Worm (Caenorhabditis elegans) whole organism, L1 larva: Measurements from ENCODE around the gene F59E12.15.
A peak's percentile ranks its signal among the peaks of the same experiment; 100 is the strongest.

Source experiments
- C16A3.4 ChIP-seq: fragments of 150-350 bp; optimal IDR thresholded peaks from 2 replicates; lab custom pipeline; 2014; ENCODE audit warnings: missing biosample characterization, missing genetic modification characterization
- C34B4.2 ChIP-seq: sonication (generic microtip); optimal IDR thresholded peaks from 2 replicates; lab custom pipeline; 2017; ENCODE audit warnings: mild to moderate bottlenecking, missing genetic modification characterization, missing compliant biosample characterization
- alr-1 ChIP-seq: fragments of 200-800 bp; sonication (Bioruptor generic); optimal IDR thresholded peaks from 2 replicates; lab custom pipeline; 2018; ENCODE audit warnings: borderline replicate concordance, mild to moderate bottlenecking, missing genetic modification characterization, missing compliant biosample characterization
- aly-2 ChIP-seq: fragments of 150-350 bp; optimal IDR thresholded peaks from 2 replicates; lab custom pipeline; 2014; ENCODE audit warnings: missing biosample characterization, missing genetic modification characterization
- ama-1 ChIP-seq: fragments of 150-350 bp; optimal IDR thresholded peaks from 2 replicates; lab custom pipeline; 2014
- blmp-1 ChIP-seq: fragments of 150-350 bp; optimal IDR thresholded peaks from 2 replicates; lab custom pipeline; 2014; ENCODE audit warnings: missing biosample characterization, missing genetic modification characterization
- ceh-63 ChIP-seq: fragments of 200-800 bp; sonication (Bioruptor generic); optimal IDR thresholded peaks from 2 replicates; lab custom pipeline; 2018; ENCODE audit warnings: mild to moderate bottlenecking, missing genetic modification characterization, missing compliant biosample characterization
- ceh-8 ChIP-seq: fragments of 200-800 bp; sonication (Bioruptor generic); optimal IDR thresholded peaks from 2 replicates; lab custom pipeline; 2018; ENCODE audit warnings: mild to moderate bottlenecking, missing genetic modification characterization, moderate library complexity, missing compliant biosample characterization
- ceh-82 ChIP-seq, 3 experiments: fragments of 150-350 bp in 1 of 3; sonication (generic microtip) in 2 of 3; optimal IDR thresholded peaks; 2 replicates each; lab custom pipeline; 2014 to 2017; ENCODE audit warnings: missing biosample characterization in 3 of 3, missing genetic modification characterization in 3 of 3
- ceh-88 ChIP-seq: fragments of 200-800 bp; sonication (Bioruptor generic); IDR thresholded peaks from 2 replicates; pipeline ENCODE4 v1.3.6; 2022; ENCODE audit warnings: missing genetic modification characterization, missing compliant biosample characterization
- ceh-90 ChIP-seq: sonication (generic microtip); optimal IDR thresholded peaks from 2 replicates; lab custom pipeline; 2016; ENCODE audit warnings: missing genetic modification characterization, missing compliant biosample characterization
- efl-1 ChIP-seq, 4 experiments: fragments of 150-350 bp; optimal IDR thresholded peaks in 3 of 4; peaks in 1 of 4; 1 replicate in 1 of 4; 2 replicates in 3 of 4; lab custom pipeline; 2014; ENCODE audit warnings: missing biosample characterization in 2 of 4, missing genetic modification characterization in 2 of 4, missing genetic modification reagents in 2 of 4
- efl-3 ChIP-seq: fragments of 200-800 bp; sonication (Bioruptor generic); optimal IDR thresholded peaks from 2 replicates; lab custom pipeline; 2018; ENCODE audit warnings: mild to moderate bottlenecking, missing genetic modification characterization, missing compliant biosample characterization
- elt-3 ChIP-seq, 6 experiments: fragments of 150-350 bp in 1 of 6; sonication (generic microtip); optimal IDR thresholded peaks; 2 replicates each; lab custom pipeline; 2017 to 2018; ENCODE audit warnings: missing biosample characterization in 6 of 6, missing genetic modification characterization in 6 of 6, inconsistent platforms in 1 of 6
- ets-5 ChIP-seq: fragments of 200-800 bp; sonication (Bioruptor generic); IDR thresholded peaks from 2 replicates; pipeline ENCODE4 v1.3.6; 2022; ENCODE audit warnings: missing genetic modification characterization, missing compliant biosample characterization
- fkh-10 ChIP-seq: sonication (generic microtip); optimal IDR thresholded peaks from 2 replicates; lab custom pipeline; 2017; ENCODE audit warnings: missing biosample characterization, missing genetic modification reagents, missing genetic modification characterization
- grh-1 ChIP-seq: fragments of 200-800 bp; sonication (Bioruptor generic); IDR thresholded peaks from 2 replicates; pipeline ENCODE4 v1.3.6; 2022; ENCODE audit warnings: missing genetic modification reagents, missing genetic modification characterization, missing compliant biosample characterization
- jun-1 ChIP-seq: fragments of 150-350 bp; optimal IDR thresholded peaks from 2 replicates; lab custom pipeline; 2014; ENCODE audit warnings: missing biosample characterization, missing genetic modification reagents, missing genetic modification characterization
- lin-13 ChIP-seq: fragments of 150-350 bp; optimal IDR thresholded peaks from 2 replicates; lab custom pipeline; 2014; ENCODE audit warnings: missing biosample characterization, missing genetic modification reagents, missing genetic modification characterization
- lin-14 ChIP-seq: fragments of 200-800 bp; sonication (Bioruptor generic); optimal IDR thresholded peaks from 2 replicates; lab custom pipeline; 2018; ENCODE audit warnings: mild to moderate bottlenecking, missing genetic modification characterization, moderate library complexity, missing compliant biosample characterization
- lin-15B ChIP-seq: fragments of 150-350 bp; sonication (generic microtip); optimal IDR thresholded peaks from 3 replicates; lab custom pipeline; 2014; ENCODE audit warnings: missing biosample characterization, missing genetic modification characterization
- lin-39 ChIP-seq: fragments of 150-350 bp; optimal IDR thresholded peaks from 2 replicates; lab custom pipeline; 2014; ENCODE audit warnings: missing biosample characterization, missing genetic modification reagents, missing genetic modification characterization
- mdl-1 ChIP-seq, 2 experiments: fragments of 150-350 bp; optimal IDR thresholded peaks; 2 replicates each; lab custom pipeline; 2014 to 2017; ENCODE audit warnings: missing biosample characterization in 2 of 2, missing genetic modification characterization in 2 of 2, inconsistent platforms in 1 of 2
- mep-1 ChIP-seq: fragments of 150-350 bp; optimal IDR thresholded peaks from 2 replicates; lab custom pipeline; 2014; ENCODE audit warnings: missing biosample characterization, missing genetic modification characterization
- nhr-11 ChIP-seq: fragments of 150-350 bp; optimal IDR thresholded peaks from 2 replicates; lab custom pipeline; 2014; ENCODE audit warnings: missing biosample characterization, missing genetic modification characterization
- nhr-12 ChIP-seq: sonication (generic microtip); optimal IDR thresholded peaks from 2 replicates; lab custom pipeline; 2017; ENCODE audit warnings: missing biosample characterization, missing genetic modification characterization
- nhr-19 ChIP-seq: fragments of 200-800 bp; sonication (Bioruptor generic); conservative IDR thresholded peaks from 2 replicates; pipeline ENCODE4 v1.3.6; 2022; ENCODE audit warnings: missing genetic modification characterization, missing compliant biosample characterization
- nhr-20 ChIP-seq: sonication (generic microtip); optimal IDR thresholded peaks from 2 replicates; lab custom pipeline; 2016; ENCODE audit warnings: mild to moderate bottlenecking, missing genetic modification characterization, missing compliant biosample characterization
- nhr-237 ChIP-seq: fragments of 150-350 bp; optimal IDR thresholded peaks from 2 replicates; lab custom pipeline; 2014; ENCODE audit warnings: missing biosample characterization, missing genetic modification characterization
- nhr-28 ChIP-seq: fragments of 150-350 bp; optimal IDR thresholded peaks from 2 replicates; lab custom pipeline; 2014; ENCODE audit warnings: missing biosample characterization, missing genetic modification characterization
- nhr-47 ChIP-seq: sonication (generic microtip); optimal IDR thresholded peaks from 2 replicates; lab custom pipeline; 2016; ENCODE audit warnings: mild to moderate bottlenecking, missing genetic modification characterization, moderate library complexity, missing compliant biosample characterization
- nhr-71 ChIP-seq: sonication (generic microtip); optimal IDR thresholded peaks from 2 replicates; lab custom pipeline; 2016; ENCODE audit warnings: mild to moderate bottlenecking, missing genetic modification characterization, moderate library complexity, missing compliant biosample characterization
- nhr-84 ChIP-seq: sonication (generic microtip); optimal IDR thresholded peaks from 2 replicates; lab custom pipeline; 2017; ENCODE audit warnings: missing biosample characterization, missing genetic modification characterization
- nhr-85 ChIP-seq: sonication (generic microtip); peaks from one replicate; lab custom pipeline; 2016; ENCODE audit warnings: missing genetic modification characterization, inconsistent platforms, missing compliant biosample characterization
- pax-3 ChIP-seq: fragments of 200-800 bp; sonication (Bioruptor generic); optimal IDR thresholded peaks from 2 replicates; lab custom pipeline; 2018; ENCODE audit warnings: mild to moderate bottlenecking, missing genetic modification characterization, moderate library complexity, missing compliant biosample characterization
- rnt-1 ChIP-seq: sonication (generic microtip); optimal IDR thresholded peaks from 2 replicates; lab custom pipeline; 2016; ENCODE audit warnings: mild to moderate bottlenecking, missing genetic modification characterization, moderate library complexity, missing compliant biosample characterization
- snpc-4 ChIP-seq: fragments of 150-350 bp; optimal IDR thresholded peaks from 2 replicates; lab custom pipeline; 2014; ENCODE audit warnings: missing biosample characterization, missing genetic modification characterization
- snu-23 ChIP-seq: sonication (generic microtip); optimal IDR thresholded peaks from 2 replicates; lab custom pipeline; 2016; ENCODE audit warnings: missing genetic modification characterization, missing compliant biosample characterization
- sox-4 ChIP-seq: sonication (generic microtip); optimal IDR thresholded peaks from 2 replicates; lab custom pipeline; 2016; ENCODE audit warnings: missing genetic modification characterization, missing compliant biosample characterization
- sptf-1 ChIP-seq: fragments of 150-350 bp; optimal IDR thresholded peaks from 2 replicates; lab custom pipeline; 2014; ENCODE audit warnings: missing biosample characterization, missing genetic modification characterization
- sup-37 ChIP-seq: fragments of 200-800 bp; sonication (Bioruptor generic); optimal IDR thresholded peaks from 2 replicates; lab custom pipeline; 2018; ENCODE audit warnings: mild to moderate bottlenecking, missing genetic modification characterization, missing compliant biosample characterization
- swsn-7 ChIP-seq: sonication (generic microtip); optimal IDR thresholded peaks from 2 replicates; lab custom pipeline; 2016; ENCODE audit warnings: missing genetic modification characterization, missing compliant biosample characterization
- tlp-1 ChIP-seq: fragments of 150-350 bp; optimal IDR thresholded peaks from 2 replicates; lab custom pipeline; 2014; ENCODE audit warnings: missing biosample characterization, missing genetic modification characterization
- unc-86 ChIP-seq: sonication (generic microtip); optimal IDR thresholded peaks from 2 replicates; lab custom pipeline; 2016; ENCODE audit warnings: missing genetic modification characterization, missing compliant biosample characterization
- vab-15 ChIP-seq: sonication (generic microtip); optimal IDR thresholded peaks from 2 replicates; lab custom pipeline; 2017; ENCODE audit warnings: missing genotype, mild to moderate bottlenecking, missing genetic modification characterization, missing compliant biosample characterization
- xbp-1 ChIP-seq: sonication (generic microtip); optimal IDR thresholded peaks from 2 replicates; lab custom pipeline; 2016; ENCODE audit warnings: missing genetic modification characterization, missing compliant biosample characterization
- zip-4 ChIP-seq: fragments of 200-800 bp; sonication (Bioruptor generic); optimal IDR thresholded peaks from 2 replicates; lab custom pipeline; 2018; ENCODE audit warnings: mild to moderate bottlenecking, missing genetic modification characterization, moderate library complexity, missing compliant biosample characterization
- ztf-4 ChIP-seq: fragments of 150-350 bp; optimal IDR thresholded peaks from 2 replicates; lab custom pipeline; 2014; ENCODE audit warnings: missing biosample characterization, missing genetic modification characterization

The F59E12.15 gene

ce11 chrII:5661735-5662177, 33.6 kb upstream of the F59E12.15 start (continued):
- TF ChIP-seq nhr-47 (peak; percentile 85), sup-37 (no peak), blmp-1 (peak; percentile 47)
- TF ChIP-seq, all 84 proteins: peak for 60

- peak; percentile 15 for TF ChIP-seq ceh-63 (GFP tag; lab: Kevin White, UChicago)
- TF ChIP-seq snu-23 (GFP tag; lab: Kevin White, UChicago), result peak; percentile 93
- TF ChIP-seq efl-1 (optimal IDR thresholded peaks at IDR 0.05; lab: Kevin White, UChicago), result peak; percentile 68 to 74
- peak; percentile 64 to 96 for TF ChIP-seq efl-1 (GFP tag; optimal IDR thresholded peaks at IDR 0.05 in 1 of 2; lab: Kevin White, UChicago)
- TF ChIP-seq nhr-47, result peak; percentile 94
- peak; percentile 38 for TF ChIP-seq lin-39 (tag; lab: Kevin White, UChicago)
- TF ChIP-seq C34B4.2 (tag; lab: Kevin White, UChicago), result peak; percentile 14
- TF ChIP-seq nhr-19, result peak; percentile 81
- no peak for TF ChIP-seq alr-1
- TF ChIP-seq nhr-237 (tag; lab: Kevin White, UChicago), result peak; percentile 74
- peak; percentile 74 for TF ChIP-seq mep-1 (tag; lab: Kevin White, UChicago)
- peak; percentile 67 for TF ChIP-seq lin-13
- peak; percentile 76 for TF ChIP-seq fkh-10
- peak; percentile 67 for TF ChIP-seq lin-15B (tag; lab: Kevin White, UChicago)
- TF ChIP-seq nhr-12 (tag; lab: Kevin White, UChicago), result no peak
- peak; percentile 77 for TF ChIP-seq zip-4
- peak; percentile 93 for TF ChIP-seq nhr-71
- TF ChIP-seq nhr-84 (tag; lab: Kevin White, UChicago), result no peak
- TF ChIP-seq aly-2 (tag; lab: Kevin White, UChicago), result peak; percentile 44
- TF ChIP-seq pax-3 (tag; lab: Kevin White, UChicago), result peak; percentile 53
- no peak for TF ChIP-seq ceh-90 (tag; lab: Kevin White, UChicago)
- TF ChIP-seq tlp-1 (tag; lab: Kevin White, UChicago), result no peak
- no peak for TF ChIP-seq sptf-1 (tag; lab: Kevin White, UChicago)
- peak; percentile 66 for TF ChIP-seq grh-1 (GFP tag; lab: Robert Waterston, UW)
- peak; percentile 90 for TF ChIP-seq nhr-20 (tag; lab: Kevin White, UChicago)
- peak; percentile 99 for TF ChIP-seq ama-1
- TF ChIP-seq jun-1 (tag; lab: Kevin White, UChicago), result peak; percentile 82
- no peak for TF ChIP-seq ets-5 (GFP tag; lab: Robert Waterston, UW)
- peak; percentile 58 for TF ChIP-seq snpc-4 (tag; lab: Kevin White, UChicago)
- peak; percentile 76 for TF ChIP-seq C16A3.4 (tag; lab: Kevin White, UChicago)
- TF ChIP-seq mdl-1 (tag; optimal IDR thresholded peaks at IDR 0.05; lab: Kevin White, UChicago), result peak in 1 of 2 experiments; percentile 78
- TF ChIP-seq sox-4, result peak; percentile 77
- no peak for TF ChIP-seq vab-15 (tag; lab: Kevin White, UChicago)
- TF ChIP-seq unc-86 (tag; lab: Kevin White, UChicago), result peak; percentile 88
- TF ChIP-seq lin-14 (GFP tag; lab: Kevin White, UChicago), result peak; percentile 76
- TF ChIP-seq swsn-7 (tag; lab: Kevin White, UChicago), result peak; percentile 93
- peak; percentile 87 for TF ChIP-seq nhr-85
- TF ChIP-seq ceh-8 (GFP tag; lab: Kevin White, UChicago), result peak; percentile 58
- peak; percentile 74 for TF ChIP-seq efl-3
- peak; percentile 78 for TF ChIP-seq rnt-1 (tag; lab: Kevin White, UChicago)
- TF ChIP-seq sup-37, result peak; percentile 82
- TF ChIP-seq ztf-4 (tag; lab: Kevin White, UChicago), result peak; percentile 73
- peak; percentile 1 for TF ChIP-seq nhr-11 (tag; lab: Kevin White, UChicago)
- peak; percentile 71 for TF ChIP-seq ceh-88 (GFP tag; lab: Robert Waterston, UW)
- TF ChIP-seq ceh-82 (tag; optimal IDR thresholded peaks at IDR 0.05; lab: Kevin White, UChicago), result peak; percentile 17 to 89 (median 77)
- peak in 2 of 6 experiments; percentile 57 to 58 for TF ChIP-seq elt-3 (tag; optimal IDR thresholded peaks at IDR 0.05; lab: Kevin White, UChicago)
- TF ChIP-seq xbp-1 (tag; lab: Kevin White, UChicago), result peak; percentile 96
- TF ChIP-seq nhr-28 (tag; lab: Kevin White, UChicago), result no peak
Measured at ce11 chrII:5660736-5661734, 32.9 kb upstream of the F59E12.15 start, which contains the start of the genes ift-43 and mdt-26. ift-43 (minus strand) TSS chrII:5660786. mdt-26 (plus strand) TSS chrII:5661181.
